Worm (Caenorhabditis elegans) whole organism, mixed stage, embryonic: ENCODE results near the gene clec-1.

Source experiments
- M03D4.4 ChIP-seq: sonication (generic microtip); optimal IDR thresholded peaks from 2 replicates; lab custom pipeline; 2017; ENCODE audit warnings: mild to moderate bottlenecking, missing genetic modification characterization, missing compliant biosample characterization
- ceh-39 ChIP-seq: fragments of 150-350 bp; optimal IDR thresholded peaks from 2 replicates; lab custom pipeline; 2014; ENCODE audit warnings: missing biosample characterization, missing genetic modification characterization
- ceh-83 ChIP-seq: fragments of 200-800 bp; sonication (Bioruptor generic); optimal IDR thresholded peaks from 2 replicates; lab custom pipeline; 2018; ENCODE audit warnings: mild to moderate bottlenecking, missing genetic modification characterization, missing compliant biosample characterization
- drap-1 ChIP-seq: fragments of 200-800 bp; sonication (Bioruptor generic); optimal IDR thresholded peaks from 3 replicates; lab custom pipeline; 2018; ENCODE audit warnings: mild to moderate bottlenecking, missing genetic modification characterization, missing compliant biosample characterization
- elt-1 ChIP-seq: sonication (generic microtip); optimal IDR thresholded peaks from 2 replicates; lab custom pipeline; 2017; ENCODE audit warnings: missing genetic modification characterization, mild to moderate bottlenecking, missing compliant biosample characterization, antibody characterized with exemption, moderate library complexity, borderline replicate concordance; ENCODE audit not compliant: insufficient read depth
- flh-1 ChIP-seq: fragments of 200-800 bp; sonication (Bioruptor generic); optimal IDR thresholded peaks from 2 replicates; lab custom pipeline; 2018; ENCODE audit warnings: mild to moderate bottlenecking, missing genetic modification characterization, moderate library complexity, missing compliant biosample characterization
- ham-2 ChIP-seq: fragments of 200-800 bp; sonication (Bioruptor generic); optimal IDR thresholded peaks from 2 replicates; lab custom pipeline; 2018; ENCODE audit warnings: mild to moderate bottlenecking, missing genetic modification characterization, missing compliant biosample characterization
- lin-32 ChIP-seq: fragments of 200-800 bp; sonication (Bioruptor generic); optimal IDR thresholded peaks from 2 replicates; lab custom pipeline; 2018; ENCODE audit warnings: mild to moderate bottlenecking, missing genetic modification characterization, missing compliant biosample characterization
- lsy-2 ChIP-seq: fragments of 150-350 bp; optimal IDR thresholded peaks from 2 replicates; lab custom pipeline; 2014; ENCODE audit warnings: missing biosample characterization, missing genetic modification characterization
- mab-5 ChIP-seq: fragments of 150-350 bp; optimal IDR thresholded peaks from 2 replicates; lab custom pipeline; 2014; ENCODE audit warnings: missing biosample characterization, missing genetic modification characterization
- mep-1 ChIP-seq: fragments of 150-350 bp; optimal IDR thresholded peaks from 2 replicates; lab custom pipeline; 2017; ENCODE audit warnings: missing biosample characterization, missing genetic modification reagents, missing genetic modification characterization, inconsistent platforms
- mls-2 ChIP-seq: sonication (generic microtip); optimal IDR thresholded peaks from 2 replicates; lab custom pipeline; 2016; ENCODE audit warnings: mild to moderate bottlenecking, missing genetic modification characterization, moderate library complexity, missing compliant biosample characterization
- nhr-237 ChIP-seq: fragments of 150-350 bp; optimal IDR thresholded peaks from 2 replicates; lab custom pipeline; 2014; ENCODE audit warnings: missing biosample characterization, missing genetic modification characterization
- nhr-76 ChIP-seq: sonication (generic microtip); optimal IDR thresholded peaks from 2 replicates; lab custom pipeline; 2017; ENCODE audit warnings: missing biosample characterization, missing genetic modification characterization
- pha-4 ChIP-seq: fragments of 150-350 bp; optimal IDR thresholded peaks from 2 replicates; lab custom pipeline; 2018; ENCODE audit warnings: missing biosample characterization, missing genetic modification reagents, missing genetic modification characterization
- sem-2 ChIP-seq: fragments of 200-800 bp; sonication (Bioruptor generic); optimal IDR thresholded peaks from 2 replicates; lab custom pipeline; 2018; ENCODE audit warnings: mild to moderate bottlenecking, missing genetic modification characterization, missing compliant biosample characterization
- snpc-4 ChIP-seq: fragments of 150-350 bp; optimal IDR thresholded peaks from 2 replicates; lab custom pipeline; 2014; ENCODE audit warnings: missing biosample characterization, missing genetic modification characterization
- unc-120 ChIP-seq: sonication (generic microtip); optimal IDR thresholded peaks from 2 replicates; lab custom pipeline; 2017; ENCODE audit warnings: missing genetic modification characterization, missing compliant biosample characterization; ENCODE audit not compliant: poor library complexity, severe bottlenecking

The clec-1 gene

ce11 chrV:5747519-5747918, 47.6 kb downstream of the clec-1 start, which contains the start of gene acds-10:
TSS of gene acds-10 (plus strand) at chrV:5747819.
- TF ChIP-seq flh-1 (GFP tag; lab: Kevin White, UChicago) (no peak), drap-1 (no peak), unc-120 (tag; lab: Kevin White, UChicago) (no peak), ceh-83 (GFP tag; lab: Kevin White, UChicago) (no peak), elt-1 (tag; lab: Kevin White, UChicago) (no peak), lin-32 (GFP tag; lab: Kevin White, UChicago) (no peak), M03D4.4 (no peak), nhr-237 (no peak), mep-1 (no peak), mls-2 (tag; lab: Kevin White, UChicago) (no peak), snpc-4 (tag; lab: Kevin White, UChicago) (no peak), pha-4 (tag; lab: Kevin White, UChicago) (no peak), ham-2 (GFP tag; lab: Kevin White, UChicago) (no peak), nhr-76 (tag; lab: Kevin White, UChicago) (no peak), sem-2 (GFP tag; lab: Kevin White, UChicago) (no peak), ceh-39 (tag; lab: Kevin White, UChicago) (no peak), mab-5 (tag; lab: Kevin White, UChicago) (no peak), lsy-2 (tag; lab: Kevin White, UChicago) (no peak)
